Worm (Caenorhabditis elegans) whole organism, young adult: Measurements from ENCODE around the gene F27C8.3.
A peak's percentile ranks its signal among the peaks of the same experiment; 100 is the strongest.

Experiments
- B0019.2 ChIP-seq: fragments of 200-800 bp; sonication (Bioruptor generic); conservative IDR thresholded peaks from 2 replicates; pipeline ENCODE4 v1.3.6; 2022; ENCODE audit warnings: missing genetic modification reagents, missing genetic modification characterization, missing compliant biosample characterization
- B0336.3 ChIP-seq: fragments of 200-800 bp; sonication (Bioruptor generic); IDR thresholded peaks from 2 replicates; pipeline ENCODE4 v1.3.6; 2022; ENCODE audit warnings: missing genetic modification characterization, missing compliant biosample characterization
- C06A6.2 ChIP-seq: fragments of 200-800 bp; sonication (Bioruptor generic); conservative IDR thresholded peaks from 2 replicates; pipeline ENCODE4 v1.3.6; 2022; ENCODE audit warnings: missing genetic modification characterization, missing compliant biosample characterization
- F55B11.4 ChIP-seq: sonication (generic microtip); optimal IDR thresholded peaks from 2 replicates; lab custom pipeline; 2016; ENCODE audit warnings: missing compliant biosample characterization, missing genetic modification characterization, borderline replicate concordance; ENCODE audit not compliant: insufficient read depth
- Y56A3A.18 ChIP-seq: fragments of 200-800 bp; sonication (Bioruptor generic); IDR thresholded peaks from 2 replicates; pipeline ENCODE4 v1.3.6; 2022; ENCODE audit warnings: missing genetic modification reagents, missing genetic modification characterization, missing compliant biosample characterization
- atf-7 ChIP-seq: sonication (generic microtip); optimal IDR thresholded peaks from 2 replicates; lab custom pipeline; 2017; ENCODE audit warnings: mild to moderate bottlenecking, missing genetic modification characterization, missing compliant biosample characterization
- athp-1 ChIP-seq: sonication (generic microtip); optimal IDR thresholded peaks from 2 replicates; lab custom pipeline; 2017; ENCODE audit warnings: mild to moderate bottlenecking, missing genetic modification characterization, missing compliant biosample characterization
- attf-5 ChIP-seq: fragments of 200-800 bp; sonication (Bioruptor generic); optimal IDR thresholded peaks from 2 replicates; lab custom pipeline; 2018; ENCODE audit warnings: mild to moderate bottlenecking, missing genetic modification characterization, missing compliant biosample characterization
- bed-1 ChIP-seq: fragments of 200-800 bp; sonication (Bioruptor generic); IDR thresholded peaks from 2 replicates; pipeline ENCODE4 v1.3.6; 2022; ENCODE audit warnings: missing genetic modification reagents, missing genetic modification characterization, missing compliant biosample characterization
- cebp-1 ChIP-seq, 2 experiments: fragments of 200-800 bp in 1 of 2; sonication (Bioruptor generic) in 1 of 2; sonication (generic microtip) in 1 of 2; IDR thresholded peaks in 1 of 2; optimal IDR thresholded peaks in 1 of 2; 2 replicates each; pipeline versions ENCODE4 v1.3.6 to Lab custom; 2017 to 2022; ENCODE audit warnings: missing compliant biosample characterization in 2 of 2, missing genetic modification characterization in 2 of 2, mild to moderate bottlenecking in 1 of 2, missing genetic modification reagents in 1 of 2, moderate library complexity in 1 of 2
- ceh-58 ChIP-seq: fragments of 200-800 bp; sonication (Bioruptor generic); IDR thresholded peaks from 2 replicates; pipeline ENCODE4 v1.3.6; 2022; ENCODE audit warnings: missing genetic modification characterization, missing compliant biosample characterization
- chd-7 ChIP-seq: sonication (generic microtip); optimal IDR thresholded peaks from 2 replicates; lab custom pipeline; 2016; ENCODE audit warnings: mild to moderate bottlenecking, missing genetic modification characterization, moderate library complexity, missing compliant biosample characterization
- dox-1 ChIP-seq: fragments of 200-800 bp; sonication (Bioruptor generic); IDR thresholded peaks from 2 replicates; pipeline ENCODE4 v1.3.6; 2022; ENCODE audit warnings: missing genetic modification reagents, missing genetic modification characterization, missing compliant biosample characterization
- dpff-1 ChIP-seq: sonication (generic microtip); optimal IDR thresholded peaks from 2 replicates; lab custom pipeline; 2017; ENCODE audit warnings: mild to moderate bottlenecking, missing genetic modification characterization, missing compliant biosample characterization
- dpl-1 ChIP-seq: fragments of 150-350 bp; optimal IDR thresholded peaks from 2 replicates; lab custom pipeline; 2014; ENCODE audit warnings: missing biosample characterization, missing genetic modification reagents, missing genetic modification characterization
- egl-44 ChIP-seq: fragments of 200-800 bp; sonication (Bioruptor generic); IDR thresholded peaks from 2 replicates; pipeline ENCODE4 v1.3.6; 2022; ENCODE audit warnings: missing genetic modification reagents, missing genetic modification characterization, missing compliant biosample characterization
- egrh-3 ChIP-seq: fragments of 200-800 bp; sonication (Bioruptor generic); IDR thresholded peaks from 2 replicates; pipeline ENCODE4 v1.3.6; 2022; ENCODE audit warnings: missing genetic modification reagents, missing genetic modification characterization, missing compliant biosample characterization
- ets-4 ChIP-seq: fragments of 200-800 bp; sonication (Bioruptor generic); optimal IDR thresholded peaks from 2 replicates; lab custom pipeline; 2018; ENCODE audit warnings: mild to moderate bottlenecking, missing genetic modification characterization, missing compliant biosample characterization
- him-1 ChIP-seq: sonication (generic microtip); optimal IDR thresholded peaks from 2 replicates; lab custom pipeline; 2016; ENCODE audit warnings: missing genotype, missing genetic modification reagents, missing genetic modification characterization, missing compliant biosample characterization
- hlh-26 ChIP-seq: fragments of 200-800 bp; sonication (Bioruptor generic); conservative IDR thresholded peaks from 2 replicates; pipeline ENCODE4 v1.3.6; 2022; ENCODE audit warnings: missing genetic modification reagents, missing genetic modification characterization, missing compliant biosample characterization
- let-526 ChIP-seq: fragments of 200-800 bp; sonication (Bioruptor generic); IDR thresholded peaks from 2 replicates; pipeline ENCODE4 v1.3.6; 2022; ENCODE audit warnings: missing genetic modification reagents, missing genetic modification characterization, missing compliant biosample characterization
- let-607 ChIP-seq, 2 experiments: fragments of 200-800 bp in 1 of 2; sonication (Bioruptor generic) in 1 of 2; sonication (generic microtip) in 1 of 2; optimal IDR thresholded peaks; 2 replicates each; lab custom pipeline; 2016 to 2018; ENCODE audit warnings: mild to moderate bottlenecking in 2 of 2, missing compliant biosample characterization in 2 of 2, missing genetic modification characterization in 2 of 2, moderate library complexity in 2 of 2, missing genotype in 1 of 2
- lin-35 ChIP-seq, 3 experiments: fragments of 150-350 bp in 2 of 3; sonication (generic microtip) in 1 of 3; optimal IDR thresholded peaks; 2 replicates each; lab custom pipeline; 2014 to 2018; ENCODE audit warnings: missing biosample characterization in 3 of 3, missing genetic modification characterization in 3 of 3, missing genetic modification reagents in 3 of 3
- lsl-1 ChIP-seq: fragments of 200-800 bp; sonication (Bioruptor generic); optimal IDR thresholded peaks from 2 replicates; lab custom pipeline; 2018; ENCODE audit warnings: mild to moderate bottlenecking, missing genetic modification characterization, moderate library complexity, missing compliant biosample characterization
- lsy-27 ChIP-seq: sonication (generic microtip); optimal IDR thresholded peaks from 2 replicates; lab custom pipeline; 2017; ENCODE audit warnings: missing genetic modification characterization, mild to moderate bottlenecking, missing compliant biosample characterization, antibody characterized with exemption, missing genotype, borderline replicate concordance; ENCODE audit not compliant: insufficient read depth
- madf-10 ChIP-seq: sonication (generic microtip); optimal IDR thresholded peaks from 2 replicates; lab custom pipeline; 2016; ENCODE audit warnings: mild to moderate bottlenecking, missing genetic modification characterization, missing compliant biosample characterization
- mes-4 ChIP-seq: sonication (generic microtip); optimal IDR thresholded peaks from 2 replicates; lab custom pipeline; 2016; ENCODE audit warnings: missing genotype, missing genetic modification characterization, missing compliant biosample characterization
- nfya-1 ChIP-seq: sonication (generic microtip); optimal IDR thresholded peaks from 2 replicates; lab custom pipeline; 2017; ENCODE audit warnings: antibody characterized with exemption, missing compliant biosample characterization, missing genetic modification characterization, borderline replicate concordance; ENCODE audit not compliant: insufficient read depth
- nhr-80 ChIP-seq: sonication (generic microtip); optimal IDR thresholded peaks from 2 replicates; lab custom pipeline; 2016; ENCODE audit warnings: missing genetic modification characterization, missing compliant biosample characterization
- pha-4 ChIP-seq: fragments of 150-350 bp; sonication (generic microtip); optimal IDR thresholded peaks from 2 replicates; lab custom pipeline; 2014; ENCODE audit warnings: missing biosample characterization, missing genetic modification reagents, missing genetic modification characterization
- rec-8 ChIP-seq, 2 experiments: sonication (generic microtip); optimal IDR thresholded peaks; 2 replicates each; lab custom pipeline; 2016; ENCODE audit warnings: mild to moderate bottlenecking in 2 of 2, missing genetic modification characterization in 2 of 2, missing genetic modification reagents in 2 of 2, missing genotype in 2 of 2, missing biosample characterization in 1 of 2, missing compliant biosample characterization in 1 of 2, moderate library complexity in 1 of 2
- repo-1 ChIP-seq: sonication (generic microtip); optimal IDR thresholded peaks from 2 replicates; lab custom pipeline; 2017; ENCODE audit warnings: mild to moderate bottlenecking, missing genetic modification characterization, missing compliant biosample characterization
- rpc-1 ChIP-seq, 2 experiments: fragments of 150-350 bp in 1 of 2; sonication (generic microtip) in 1 of 2; optimal IDR thresholded peaks; 2 replicates each; lab custom pipeline; 2014 to 2018; ENCODE audit warnings: missing biosample characterization in 1 of 2, missing genetic modification characterization in 1 of 2, missing genetic modification reagents in 1 of 2, missing genotype in 1 of 2
- snpc-4 ChIP-seq, 5 experiments: fragments of 150-350 bp in 1 of 5; sonication (generic microtip) in 4 of 5; optimal IDR thresholded peaks; 2 replicates each; lab custom pipeline; 2014 to 2018; ENCODE audit warnings: missing genetic modification characterization in 5 of 5, missing biosample characterization in 3 of 5, antibody characterized with exemption in 2 of 5, mild to moderate bottlenecking in 2 of 5, missing compliant biosample characterization in 2 of 5, missing genotype in 2 of 5, moderate library complexity in 2 of 5, missing genetic modification reagents in 1 of 5
- sptf-2 ChIP-seq: fragments of 200-800 bp; sonication (Bioruptor generic); optimal IDR thresholded peaks from 2 replicates; lab custom pipeline; 2018; ENCODE audit warnings: mild to moderate bottlenecking, missing genetic modification characterization, missing compliant biosample characterization
- xnd-1 ChIP-seq: sonication (generic microtip); optimal IDR thresholded peaks from 2 replicates; lab custom pipeline; 2016; ENCODE audit warnings: missing genotype, missing genetic modification reagents, missing genetic modification characterization, missing compliant biosample characterization
- ztf-25 ChIP-seq: fragments of 200-800 bp; sonication (Bioruptor generic); IDR thresholded peaks from 2 replicates; pipeline ENCODE4 v1.3.6; 2022; ENCODE audit warnings: missing genetic modification reagents, missing genetic modification characterization, missing compliant biosample characterization
- ztf-28 ChIP-seq: fragments of 200-800 bp; sonication (Bioruptor generic); IDR thresholded peaks from 2 replicates; pipeline ENCODE4 v1.3.6; 2022; ENCODE audit warnings: missing genetic modification reagents, missing genetic modification characterization, missing compliant biosample characterization
- ztf-3 ChIP-seq: fragments of 200-800 bp; sonication (Bioruptor generic); optimal IDR thresholded peaks from 2 replicates; lab custom pipeline; 2018; ENCODE audit warnings: mild to moderate bottlenecking, missing genetic modification characterization, missing compliant biosample characterization

The F27C8.3 gene

DNA sequence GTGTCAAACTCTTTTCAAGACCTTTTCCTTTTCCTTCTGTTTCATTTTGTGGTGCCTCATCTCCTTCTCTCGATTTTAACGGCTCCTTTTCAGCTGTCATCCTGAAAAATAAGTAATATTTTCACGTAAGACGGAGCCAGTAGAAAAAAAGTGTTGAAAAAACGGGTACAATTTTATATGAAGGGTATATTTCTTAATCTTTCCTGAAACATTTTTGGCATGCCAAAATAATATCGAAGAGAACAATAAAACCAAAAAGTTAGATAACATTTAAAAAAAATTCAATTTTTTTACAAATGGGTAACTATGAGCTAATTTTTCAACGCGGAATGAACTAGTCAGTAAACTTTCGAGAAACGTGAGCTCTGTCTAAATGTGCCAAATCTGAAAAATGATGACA lies 5.9 kb upstream of the F27C8.3 start, which contains the start of gene aat-1:
TSS of gene aat-1 (minus strand) at position 101 of the 400 bp plus-strand sequence.
- TF ChIP-seq lin-35 (GFP tag; optimal IDR thresholded peaks at IDR 0.05; lab: Kevin White, UChicago) (no peak), Y56A3A.18 (GFP tag; lab: Robert Waterston, UW) (no peak), nfya-1 (tag; lab: Kevin White, UChicago) (no peak), ceh-58 (no peak), madf-10 (tag; lab: Kevin White, UChicago) (no peak), let-526 (GFP tag; lab: Robert Waterston, UW) (no peak), atf-7 (no peak)
- TF ChIP-seq, all 124 proteins: peak for 0

DNA sequence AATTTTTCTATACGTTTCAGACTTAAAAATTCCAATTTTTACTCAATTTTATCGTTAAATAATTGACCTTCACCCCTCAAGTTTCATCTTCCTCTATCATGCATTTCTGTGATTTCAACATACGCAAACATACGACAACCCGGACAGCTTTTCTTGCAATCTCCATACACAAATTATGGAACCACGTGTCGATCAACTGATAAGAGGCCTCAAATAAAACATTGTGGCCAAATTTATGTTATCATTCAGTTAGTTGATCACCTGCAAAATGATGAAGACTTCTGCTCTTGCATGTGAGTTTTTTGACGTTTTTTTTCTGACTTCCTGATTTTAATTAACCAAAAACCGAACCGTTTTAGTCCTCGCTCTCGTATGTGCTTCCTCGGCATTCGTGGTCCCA lies 2.2 kb downstream of the F27C8.3 start, which contains the start of gene spp-18:
TSS of gene spp-18 (plus strand) at position 257 of the 400 bp plus-strand sequence.
- TF ChIP-seq ets-4 (GFP tag; lab: Kevin White, UChicago), result peak; percentile 75
- TF ChIP-seq nhr-80 (tag; lab: Kevin White, UChicago), result peak; percentile 87
- TF ChIP-seq dox-1, result 0 out of 2 replicates have a peak, but pooled peaks have one; percentile 37
- peak; percentile 68; the same call in 1 of the 2 replicates for TF ChIP-seq cebp-1 (GFP tag; IDR thresholded peaks at IDR 0.05; lab: Robert Waterston, UW)
- no peak for TF ChIP-seq cebp-1 (tag; optimal IDR thresholded peaks at IDR 0.05; lab: Kevin White, UChicago)
- TF ChIP-seq lin-35 (GFP tag; optimal IDR thresholded peaks at IDR 0.05; lab: Kevin White, UChicago), result no peak
- TF ChIP-seq C06A6.2 (GFP tag; lab: Robert Waterston, UW), result no peak

DNA sequence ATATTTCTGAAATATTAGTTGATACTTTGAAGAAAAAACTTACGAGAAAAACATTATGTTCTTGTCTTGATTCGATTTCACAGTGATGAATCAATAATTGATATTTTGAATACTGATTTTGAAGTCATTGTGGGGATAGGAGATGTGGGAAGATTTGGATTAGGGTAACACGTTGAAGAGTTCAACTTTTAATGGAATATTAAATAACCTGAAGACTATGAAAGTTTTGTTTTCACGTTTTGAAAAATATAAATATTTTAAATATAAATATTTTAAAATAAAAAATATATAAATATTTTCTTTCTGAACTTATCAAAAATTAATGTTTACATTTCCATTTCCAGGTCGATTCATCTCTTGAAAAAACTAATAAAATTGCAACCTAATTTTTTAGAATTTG lies 3.3 kb downstream of the F27C8.3 start, which contains the start of gene pei-1:
TSS of gene pei-1 (minus strand) at position 101 of the 400 bp plus-strand sequence.
- no peak for TF ChIP-seq let-607 (tag; optimal IDR thresholded peaks at IDR 0.05; lab: Kevin White, UChicago)
- no peak for TF ChIP-seq athp-1 (tag; lab: Kevin White, UChicago)
- no peak for TF ChIP-seq egl-44 (GFP tag; lab: Robert Waterston, UW)
- no peak for TF ChIP-seq rec-8 (tag; optimal IDR thresholded peaks at IDR 0.05; lab: Kevin White, UChicago)
- no peak for TF ChIP-seq attf-5
- no peak for TF ChIP-seq mes-4
- no peak for TF ChIP-seq ztf-28 (GFP tag; lab: Robert Waterston, UW)
- no peak for TF ChIP-seq cebp-1 (GFP tag; IDR thresholded peaks at IDR 0.05; lab: Robert Waterston, UW)
- TF ChIP-seq cebp-1 (tag; optimal IDR thresholded peaks at IDR 0.05; lab: Kevin White, UChicago), result no peak
- no peak for TF ChIP-seq ztf-3 (GFP tag; lab: Kevin White, UChicago)
- TF ChIP-seq bed-1, result no peak
- TF ChIP-seq dpff-1 (tag; lab: Kevin White, UChicago), result no peak
- no peak for TF ChIP-seq dpl-1 (GFP tag; lab: Kevin White, UChicago)
- TF ChIP-seq egrh-3, result no peak
- TF ChIP-seq B0019.2 (GFP tag; lab: Robert Waterston, UW), result no peak
- no peak for TF ChIP-seq repo-1

DNA sequence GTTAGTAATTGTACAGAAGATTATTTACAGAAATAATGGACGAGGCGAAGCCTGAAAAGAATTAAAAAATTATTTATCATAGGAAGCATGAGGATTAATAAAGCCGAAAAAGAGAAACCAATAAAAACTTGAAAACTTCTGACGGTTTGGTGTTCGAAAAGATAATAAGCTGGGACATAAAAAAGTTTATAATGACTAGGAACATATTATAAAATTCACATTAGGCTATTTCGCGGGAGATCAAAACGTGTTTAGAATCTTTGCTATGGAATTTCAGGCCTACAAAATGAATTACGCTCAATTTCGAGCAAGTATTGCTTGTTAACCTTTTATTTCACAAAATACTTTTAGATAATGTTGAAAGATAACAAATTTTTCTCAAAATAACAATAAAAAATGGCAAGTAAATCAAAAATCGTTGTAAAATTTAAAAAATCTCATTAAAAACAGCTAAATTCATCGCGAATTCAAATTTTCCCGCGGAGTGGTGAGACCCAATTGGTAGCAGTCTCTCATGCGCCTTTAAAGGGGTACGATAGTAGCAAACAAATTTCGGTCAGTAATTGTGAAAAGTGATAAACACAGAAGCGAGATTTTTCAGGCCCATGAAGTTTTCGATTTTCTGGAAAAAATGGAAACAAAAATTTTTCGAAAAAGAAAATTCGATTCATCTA lies 6.8 kb downstream of the F27C8.3 start, which contains the start of gene trcs-1:
TSS of gene trcs-1 (minus strand) at position 51 of the 674 bp plus-strand sequence.
- TF ChIP-seq xnd-1 (tag; lab: Kevin White, UChicago) (peak; percentile 96), pha-4 (tag; lab: Kevin White, UChicago) (no peak), C06A6.2 (GFP tag; lab: Robert Waterston, UW) (no peak), B0336.3 (peak; percentile 70), chd-7 (tag; lab: Kevin White, UChicago) (no peak), hlh-26 (no peak), him-1 (tag; lab: Kevin White, UChicago) (peak; percentile 32), ztf-25 (GFP tag; lab: Robert Waterston, UW) (no peak), rpc-1 (optimal IDR thresholded peaks at IDR 0.05; lab: Kevin White, UChicago) (no peak), rpc-1 (tag; optimal IDR thresholded peaks at IDR 0.05; lab: Kevin White, UChicago) (no peak), lsy-27 (tag; lab: Kevin White, UChicago) (no peak), lin-35 (GFP tag; optimal IDR thresholded peaks at IDR 0.05; lab: Kevin White, UChicago) (peak in 1 of 3 experiments; percentile 47), B0019.2 (GFP tag; lab: Robert Waterston, UW) (no peak), sptf-2 (no peak), snpc-4 (GFP tag; optimal IDR thresholded peaks at IDR 0.05; lab: Kevin White, UChicago) (peak; percentile 66), snpc-4 (tag; optimal IDR thresholded peaks at IDR 0.05; lab: Kevin White, UChicago) (peak in 3 of 4 experiments; percentile 10 to 78 (median 26)), rec-8 (tag; optimal IDR thresholded peaks at IDR 0.05; lab: Kevin White, UChicago) (no peak), F55B11.4 (tag; lab: Kevin White, UChicago) (no peak), lsl-1 (GFP tag; lab: Kevin White, UChicago) (peak; percentile 98)
